Worm (Caenorhabditis elegans) whole organism, L2 larva: Measurements from ENCODE around the gene T21C9.13.

ENCODE experiments used
- elt-1 ChIP-seq: fragments of 150-350 bp; optimal IDR thresholded peaks from 2 replicates; lab custom pipeline; 2014; ENCODE audit warnings: missing biosample characterization, missing genetic modification characterization
- skn-1 ChIP-seq: sonication (generic microtip); optimal IDR thresholded peaks from 2 replicates; lab custom pipeline; 2017; ENCODE audit warnings: missing biosample characterization, missing genetic modification characterization

DNA sequence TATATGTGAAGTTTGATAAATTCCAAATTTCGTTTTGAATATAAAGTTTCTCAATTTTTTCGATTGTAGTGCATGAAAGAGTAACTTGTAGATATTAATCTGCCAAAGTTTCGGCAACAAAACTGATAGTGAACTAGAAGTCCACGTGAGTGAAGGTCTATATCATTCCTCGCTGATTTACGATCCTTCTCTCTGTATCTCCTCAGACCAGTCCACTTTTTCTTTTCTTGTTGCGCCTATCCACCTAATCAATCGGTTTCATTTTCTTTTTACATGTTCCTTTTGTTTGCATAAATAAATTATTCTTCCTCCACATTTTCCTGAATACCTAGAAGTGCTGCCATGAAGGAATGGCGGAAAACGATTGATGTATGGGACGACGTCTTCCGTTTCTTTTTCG is 32.9 kb upstream of the T21C9.13 start:
- no peak for TF ChIP-seq elt-1 (tag; lab: Kevin White, UChicago)
- TF ChIP-seq skn-1: no peak
